Worm (Caenorhabditis elegans) whole organism, L3 larva: ENCODE measurements around the gene D1086.8.

Experiments
- R02D3.7 ChIP-seq: fragments of 150-350 bp; optimal IDR thresholded peaks from 2 replicates; lab custom pipeline; 2014; ENCODE audit warnings: missing biosample characterization, missing genetic modification characterization
- aly-2 ChIP-seq: fragments of 150-350 bp; optimal IDR thresholded peaks from 2 replicates; lab custom pipeline; 2014; ENCODE audit warnings: missing biosample characterization, missing genetic modification characterization
- ama-1 ChIP-seq: fragments of 150-350 bp; optimal IDR thresholded peaks from 2 replicates; lab custom pipeline; 2018
- ceh-28 ChIP-seq: fragments of 150-350 bp; optimal IDR thresholded peaks from 2 replicates; lab custom pipeline; 2014; ENCODE audit warnings: missing biosample characterization, missing genetic modification reagents, missing genetic modification characterization
- ceh-82 ChIP-seq: fragments of 150-350 bp; optimal IDR thresholded peaks from 2 replicates; lab custom pipeline; 2014; ENCODE audit warnings: missing biosample characterization, missing genetic modification characterization
- ceh-9 ChIP-seq: sonication (generic microtip); optimal IDR thresholded peaks from 2 replicates; lab custom pipeline; 2018; ENCODE audit warnings: missing biosample characterization, missing genetic modification characterization
- daf-12 ChIP-seq: fragments of 150-350 bp; optimal IDR thresholded peaks from 2 replicates; lab custom pipeline; 2014; ENCODE audit warnings: missing biosample characterization, missing genetic modification reagents, missing genetic modification characterization
- egl-27 ChIP-seq: sonication (generic microtip); optimal IDR thresholded peaks from 4 replicates; lab custom pipeline; 2017; ENCODE audit warnings: missing biosample characterization, missing genetic modification reagents, missing genetic modification characterization
- egl-5 ChIP-seq: fragments of 150-350 bp; optimal IDR thresholded peaks from 2 replicates; lab custom pipeline; 2017; ENCODE audit warnings: missing biosample characterization, missing genetic modification reagents, missing genetic modification characterization, inconsistent platforms
- elt-2 ChIP-seq: sonication (generic microtip); optimal IDR thresholded peaks from 2 replicates; lab custom pipeline; 2016; ENCODE audit warnings: missing genetic modification reagents, mild to moderate bottlenecking, missing genetic modification characterization, missing compliant biosample characterization
- elt-3 ChIP-seq, 3 experiments: fragments of 150-350 bp in 1 of 3; sonication (generic microtip) in 2 of 3; optimal IDR thresholded peaks; 2 replicates in 2 of 3; 4 replicates in 1 of 3; lab custom pipeline; 2014 to 2017; ENCODE audit warnings: missing biosample characterization in 3 of 3, missing genetic modification characterization in 3 of 3
- eor-1 ChIP-seq, 2 experiments: fragments of 150-350 bp; optimal IDR thresholded peaks; 2 replicates each; lab custom pipeline; 2014 to 2018; ENCODE audit warnings: missing biosample characterization in 2 of 2, missing genetic modification characterization in 2 of 2
- fkh-2 ChIP-seq: fragments of 150-350 bp; optimal IDR thresholded peaks from 2 replicates; lab custom pipeline; 2014; ENCODE audit warnings: missing biosample characterization, missing genetic modification reagents, missing genetic modification characterization
- fos-1 ChIP-seq: fragments of 150-350 bp; optimal IDR thresholded peaks from 2 replicates; lab custom pipeline; 2014; ENCODE audit warnings: missing biosample characterization, missing genetic modification characterization
- hmg-11 ChIP-seq: sonication (generic microtip); optimal IDR thresholded peaks from 2 replicates; lab custom pipeline; 2016; ENCODE audit warnings: missing genetic modification characterization, missing compliant biosample characterization
- lin-15B ChIP-seq: fragments of 150-350 bp; optimal IDR thresholded peaks from 2 replicates; lab custom pipeline; 2014; ENCODE audit warnings: missing biosample characterization, missing genetic modification characterization
- lin-39 ChIP-seq: fragments of 150-350 bp; optimal IDR thresholded peaks from 2 replicates; lab custom pipeline; 2018; ENCODE audit warnings: missing biosample characterization, missing genetic modification reagents, missing genetic modification characterization
- lsy-12 ChIP-seq: sonication (generic microtip); optimal IDR thresholded peaks from 2 replicates; lab custom pipeline; 2016; ENCODE audit warnings: mild to moderate bottlenecking, missing genetic modification characterization, missing compliant biosample characterization
- mdl-1 ChIP-seq: fragments of 150-350 bp; optimal IDR thresholded peaks from 2 replicates; lab custom pipeline; 2014; ENCODE audit warnings: missing biosample characterization, missing genetic modification characterization
- mml-1 ChIP-seq: fragments of 150-350 bp; sonication (generic microtip); optimal IDR thresholded peaks from 3 replicates; lab custom pipeline; 2014; ENCODE audit warnings: missing biosample characterization, missing genetic modification characterization
- nfya-1 ChIP-seq: sonication (generic microtip); optimal IDR thresholded peaks from 2 replicates; lab custom pipeline; 2017; ENCODE audit warnings: missing genetic modification characterization, mild to moderate bottlenecking, missing compliant biosample characterization, antibody characterized with exemption, moderate library complexity; ENCODE audit not compliant: insufficient read depth
- nhr-11 ChIP-seq: fragments of 150-350 bp; optimal IDR thresholded peaks from 2 replicates; lab custom pipeline; 2014; ENCODE audit warnings: missing biosample characterization, missing genetic modification characterization
- nhr-43 ChIP-seq: sonication (generic microtip); optimal IDR thresholded peaks from 2 replicates; lab custom pipeline; 2016; ENCODE audit warnings: mild to moderate bottlenecking, missing genetic modification characterization, missing compliant biosample characterization; ENCODE audit not compliant: poor library complexity, severe bottlenecking
- nhr-67 ChIP-seq: fragments of 150-350 bp; optimal IDR thresholded peaks from 2 replicates; lab custom pipeline; 2014; ENCODE audit warnings: missing biosample characterization, missing genetic modification characterization
- nhr-76 ChIP-seq: fragments of 150-350 bp; sonication (generic microtip); optimal IDR thresholded peaks from 5 replicates; lab custom pipeline; 2014; ENCODE audit warnings: missing biosample characterization, missing genetic modification characterization
- nhr-77 ChIP-seq: fragments of 150-350 bp; optimal IDR thresholded peaks from 2 replicates; lab custom pipeline; 2014; ENCODE audit warnings: missing biosample characterization, missing genetic modification characterization
- pha-4 ChIP-seq: fragments of 150-350 bp; optimal IDR thresholded peaks from 2 replicates; lab custom pipeline; 2014; ENCODE audit warnings: missing biosample characterization, missing genetic modification reagents, missing genetic modification characterization
- pqm-1 ChIP-seq: fragments of 150-350 bp; optimal IDR thresholded peaks from 2 replicates; lab custom pipeline; 2017; ENCODE audit warnings: missing biosample characterization, missing genetic modification characterization, inconsistent platforms
- sea-2 ChIP-seq: fragments of 150-350 bp; sonication (generic microtip); optimal IDR thresholded peaks from 4 replicates; lab custom pipeline; 2014; ENCODE audit warnings: missing biosample characterization, missing genetic modification reagents, missing genetic modification characterization
- skn-1 ChIP-seq: fragments of 150-350 bp; optimal IDR thresholded peaks from 2 replicates; lab custom pipeline; 2014; ENCODE audit warnings: missing biosample characterization, missing genetic modification characterization
- snpc-4 ChIP-seq: fragments of 150-350 bp; optimal IDR thresholded peaks from 2 replicates; lab custom pipeline; 2014; ENCODE audit warnings: missing biosample characterization, missing genetic modification characterization
- tbx-2 ChIP-seq: sonication (generic microtip); optimal IDR thresholded peaks from 2 replicates; lab custom pipeline; 2016; ENCODE audit warnings: mild to moderate bottlenecking, missing genetic modification characterization, missing compliant biosample characterization
- unc-62 ChIP-seq: fragments of 150-350 bp; sonication (generic microtip); optimal IDR thresholded peaks from 4 replicates; lab custom pipeline; 2014; ENCODE audit warnings: missing biosample characterization, missing genetic modification reagents, missing genetic modification characterization
- zag-1 ChIP-seq: fragments of 150-350 bp; optimal IDR thresholded peaks from 2 replicates; lab custom pipeline; 2014; ENCODE audit warnings: missing biosample characterization, missing genetic modification characterization
- ztf-11 ChIP-seq: fragments of 150-350 bp; optimal IDR thresholded peaks from 2 replicates; lab custom pipeline; 2014; ENCODE audit warnings: missing biosample characterization, missing genetic modification characterization

Gene D1086.8

ce11 chrV:14097358-14097757 is 3.5 kb downstream of the D1086.8 start:
- no peak for TF ChIP-seq pha-4 (tag; lab: Kevin White, UChicago)

ce11 chrV:14098519-14098918 is 4.6 kb downstream of the D1086.8 start, which contains the start of the genes D1086.2 and D1086.1:
Gene D1086.2, minus strand, starts transcription at chrV:14098668.
Gene D1086.1, plus strand, starts transcription at chrV:14098858.
- TF ChIP-seq nhr-67: no peak
- TF ChIP-seq aly-2 (tag; lab: Kevin White, UChicago): no peak
- TF ChIP-seq tbx-2 (tag; lab: Kevin White, UChicago): no peak
- no peak for TF ChIP-seq elt-3 (tag; optimal IDR thresholded peaks at IDR 0.05; lab: Kevin White, UChicago)
- TF ChIP-seq ceh-82 (tag; lab: Kevin White, UChicago): no peak
- TF ChIP-seq zag-1: no peak
- TF ChIP-seq ama-1 (lab: Kevin White, UChicago): no peak
- no peak for TF ChIP-seq daf-12 (tag; lab: Kevin White, UChicago)
- TF ChIP-seq nhr-11: no peak
- TF ChIP-seq fos-1 (tag; lab: Kevin White, UChicago): no peak
- no peak for TF ChIP-seq ceh-28 (tag; lab: Kevin White, UChicago)
- TF ChIP-seq sea-2 (GFP tag; lab: Kevin White, UChicago): no peak

ce11 chrV:14100886-14101285 is 7.0 kb downstream of the D1086.8 start, which contains the start of gene D1086.12:
Gene D1086.12, plus strand, starts transcription at chrV:14101186.
- TF ChIP-seq eor-1 (tag; optimal IDR thresholded peaks at IDR 0.05; lab: Kevin White, UChicago): no peak
- peak; percentile 24 for TF ChIP-seq nfya-1 (tag; lab: Kevin White, UChicago)
- no peak for TF ChIP-seq fkh-2

ce11 chrV:14103970-14104369 is 10.1 kb downstream of the D1086.8 start, which contains the start of gene D1086.9:
Gene D1086.9, plus strand, starts transcription at chrV:14104270.
- TF ChIP-seq hmg-11 (tag; lab: Kevin White, UChicago): no peak
- TF ChIP-seq R02D3.7 (tag; lab: Kevin White, UChicago): no peak
- TF ChIP-seq pqm-1: no peak
- no peak for TF ChIP-seq elt-3 (tag; optimal IDR thresholded peaks at IDR 0.05; lab: Kevin White, UChicago)
- no peak for TF ChIP-seq nhr-76 (tag; lab: Kevin White, UChicago)
- no peak for TF ChIP-seq ama-1 (lab: Kevin White, UChicago)
- TF ChIP-seq aly-2 (tag; lab: Kevin White, UChicago): no peak
- TF ChIP-seq lin-39 (tag; lab: Kevin White, UChicago): no peak

- TF ChIP-seq daf-12 (tag; lab: Kevin White, UChicago) (no peak), ama-1 (lab: Kevin White, UChicago) (no peak), elt-2 (tag; lab: Kevin White, UChicago) (no peak), zag-1 (no peak)
- TF ChIP-seq, all 47 proteins: peak for 0
These were observed 13.6 kb downstream of the D1086.8 start, which contains the start of gene H39E23.3 for ce11 chrV:14107511-14107910. Gene H39E23.3, plus strand, starts transcription at chrV:14107811.

- TF ChIP-seq snpc-4 (tag; lab: Kevin White, UChicago) (no peak), ceh-9 (no peak), lsy-12 (tag; lab: Kevin White, UChicago) (no peak), mdl-1 (tag; lab: Kevin White, UChicago) (no peak), egl-5 (tag; lab: Kevin White, UChicago) (no peak), zag-1 (no peak), nhr-43 (no peak), skn-1 (tag; lab: Kevin White, UChicago) (no peak), fos-1 (tag; lab: Kevin White, UChicago) (no peak), nhr-76 (tag; lab: Kevin White, UChicago) (no peak), elt-3 (tag; optimal IDR thresholded peaks at IDR 0.05; lab: Kevin White, UChicago) (no peak), lin-15B (tag; lab: Kevin White, UChicago) (no peak), pha-4 (tag; lab: Kevin White, UChicago) (no peak), ceh-82 (tag; lab: Kevin White, UChicago) (no peak), ztf-11 (tag; lab: Kevin White, UChicago) (no peak), egl-27 (tag; lab: Kevin White, UChicago) (no peak), unc-62 (GFP tag; lab: Kevin White, UChicago) (no peak), tbx-2 (tag; lab: Kevin White, UChicago) (no peak), mml-1 (tag; lab: Kevin White, UChicago) (no peak), nhr-77 (no peak)
- TF ChIP-seq, all 47 proteins: peak for 0
These were observed 16.1 kb downstream of the D1086.8 start, which contains the start of gene H39E23.2 for ce11 chrV:14110042-14110441. Gene H39E23.2, plus strand, starts transcription at chrV:14110342.
